Worm (Caenorhabditis elegans) whole organism, mixed stage, embryonic: ENCODE results near the gene H25P19.1.

Experiments used
- nhr-237 ChIP-seq: fragments of 150-350 bp; optimal IDR thresholded peaks from 2 replicates; lab custom pipeline; 2014; ENCODE audit warnings: missing biosample characterization, missing genetic modification characterization
- nhr-28 ChIP-seq: fragments of 150-350 bp; optimal IDR thresholded peaks from 2 replicates; lab custom pipeline; 2014; ENCODE audit warnings: missing biosample characterization, missing genetic modification characterization
- sem-2 ChIP-seq: fragments of 200-800 bp; sonication (Bioruptor generic); optimal IDR thresholded peaks from 2 replicates; lab custom pipeline; 2018; ENCODE audit warnings: mild to moderate bottlenecking, missing genetic modification characterization, missing compliant biosample characterization
- snpc-4 ChIP-seq: fragments of 150-350 bp; optimal IDR thresholded peaks from 2 replicates; lab custom pipeline; 2014; ENCODE audit warnings: missing biosample characterization, missing genetic modification characterization
- sptf-1 ChIP-seq: sonication (generic microtip); optimal IDR thresholded peaks from 2 replicates; lab custom pipeline; 2017; ENCODE audit warnings: mild to moderate bottlenecking, missing genetic modification characterization, moderate library complexity, missing compliant biosample characterization
- unc-62 ChIP-seq: fragments of 150-350 bp; optimal IDR thresholded peaks from 2 replicates; lab custom pipeline; 2014; ENCODE audit warnings: missing biosample characterization, missing genetic modification reagents, missing genetic modification characterization

- TF ChIP-seq nhr-237 = no peak
- no peak for TF ChIP-seq unc-62
- no peak for TF ChIP-seq nhr-28 (tag; lab: Kevin White, UChicago)
- no peak for TF ChIP-seq sem-2 (GFP tag; lab: Kevin White, UChicago)
- no peak for TF ChIP-seq snpc-4
- no peak for TF ChIP-seq sptf-1 (tag; lab: Kevin White, UChicago)
Observed at ce11 chrV:676550-677084, 10.9 kb upstream of the H25P19.1 start, which contains the start of the genes fbxa-72 and srx-21.
